Worm (Caenorhabditis elegans) whole organism, mixed stage, embryonic: ENCODE measurements around the gene M163.11.

Experiments used
- M03D4.4 ChIP-seq: sonication (generic microtip); optimal IDR thresholded peaks from 2 replicates; lab custom pipeline; 2017; ENCODE audit warnings: mild to moderate bottlenecking, missing genetic modification characterization, missing compliant biosample characterization
- bed-3 ChIP-seq: fragments of 200-800 bp; sonication (Bioruptor generic); optimal IDR thresholded peaks from 3 replicates; lab custom pipeline; 2018; ENCODE audit warnings: mild to moderate bottlenecking, missing genetic modification characterization, moderate library complexity, missing compliant biosample characterization
- blmp-1 ChIP-seq: fragments of 150-350 bp; optimal IDR thresholded peaks from 2 replicates; lab custom pipeline; 2014; ENCODE audit warnings: missing biosample characterization, missing genetic modification characterization
- ceh-39 ChIP-seq: fragments of 150-350 bp; optimal IDR thresholded peaks from 2 replicates; lab custom pipeline; 2014; ENCODE audit warnings: missing biosample characterization, missing genetic modification characterization
- ceh-83 ChIP-seq: fragments of 200-800 bp; sonication (Bioruptor generic); optimal IDR thresholded peaks from 2 replicates; lab custom pipeline; 2018; ENCODE audit warnings: mild to moderate bottlenecking, missing genetic modification characterization, missing compliant biosample characterization
- ces-1 ChIP-seq: fragments of 150-350 bp; optimal IDR thresholded peaks from 2 replicates; lab custom pipeline; 2014; ENCODE audit warnings: missing biosample characterization, missing genetic modification reagents, missing genetic modification characterization
- cnd-1 ChIP-seq: fragments of 200-800 bp; sonication (Bioruptor generic); optimal IDR thresholded peaks from 2 replicates; lab custom pipeline; 2018; ENCODE audit warnings: mild to moderate bottlenecking, missing genetic modification characterization, missing compliant biosample characterization
- drap-1 ChIP-seq: fragments of 200-800 bp; sonication (Bioruptor generic); optimal IDR thresholded peaks from 3 replicates; lab custom pipeline; 2018; ENCODE audit warnings: mild to moderate bottlenecking, missing genetic modification characterization, missing compliant biosample characterization
- elt-1 ChIP-seq: sonication (generic microtip); optimal IDR thresholded peaks from 2 replicates; lab custom pipeline; 2017; ENCODE audit warnings: missing genetic modification characterization, mild to moderate bottlenecking, missing compliant biosample characterization, antibody characterized with exemption, moderate library complexity, borderline replicate concordance; ENCODE audit not compliant: insufficient read depth
- elt-3 ChIP-seq: fragments of 150-350 bp; optimal IDR thresholded peaks from 2 replicates; lab custom pipeline; 2014; ENCODE audit warnings: missing biosample characterization, missing genetic modification characterization
- flh-1 ChIP-seq: fragments of 200-800 bp; sonication (Bioruptor generic); optimal IDR thresholded peaks from 2 replicates; lab custom pipeline; 2018; ENCODE audit warnings: mild to moderate bottlenecking, missing genetic modification characterization, moderate library complexity, missing compliant biosample characterization
- ham-2 ChIP-seq: fragments of 200-800 bp; sonication (Bioruptor generic); optimal IDR thresholded peaks from 2 replicates; lab custom pipeline; 2018; ENCODE audit warnings: mild to moderate bottlenecking, missing genetic modification characterization, missing compliant biosample characterization
- hlh-1 ChIP-seq: fragments of 150-350 bp; optimal IDR thresholded peaks from 2 replicates; lab custom pipeline; 2014; ENCODE audit warnings: missing biosample characterization, missing genetic modification reagents, missing genetic modification characterization
- lin-13 ChIP-seq: fragments of 150-350 bp; optimal IDR thresholded peaks from 2 replicates; lab custom pipeline; 2014; ENCODE audit warnings: missing biosample characterization, missing genetic modification characterization
- lin-32 ChIP-seq: fragments of 200-800 bp; sonication (Bioruptor generic); optimal IDR thresholded peaks from 2 replicates; lab custom pipeline; 2018; ENCODE audit warnings: mild to moderate bottlenecking, missing genetic modification characterization, missing compliant biosample characterization
- lsy-2 ChIP-seq: fragments of 150-350 bp; optimal IDR thresholded peaks from 2 replicates; lab custom pipeline; 2014; ENCODE audit warnings: missing biosample characterization, missing genetic modification characterization
- mab-5 ChIP-seq: fragments of 150-350 bp; optimal IDR thresholded peaks from 2 replicates; lab custom pipeline; 2014; ENCODE audit warnings: missing biosample characterization, missing genetic modification characterization
- mep-1 ChIP-seq: fragments of 150-350 bp; optimal IDR thresholded peaks from 2 replicates; lab custom pipeline; 2017; ENCODE audit warnings: missing biosample characterization, missing genetic modification reagents, missing genetic modification characterization, inconsistent platforms
- mls-2 ChIP-seq: sonication (generic microtip); optimal IDR thresholded peaks from 2 replicates; lab custom pipeline; 2016; ENCODE audit warnings: mild to moderate bottlenecking, missing genetic modification characterization, moderate library complexity, missing compliant biosample characterization
- nhr-12 ChIP-seq: fragments of 150-350 bp; optimal IDR thresholded peaks from 2 replicates; lab custom pipeline; 2014; ENCODE audit warnings: missing biosample characterization, missing genetic modification characterization
- nhr-2 ChIP-seq: fragments of 150-350 bp; optimal IDR thresholded peaks from 2 replicates; lab custom pipeline; 2014; ENCODE audit warnings: missing biosample characterization, missing genetic modification characterization
- nhr-237 ChIP-seq: fragments of 150-350 bp; optimal IDR thresholded peaks from 2 replicates; lab custom pipeline; 2014; ENCODE audit warnings: missing biosample characterization, missing genetic modification characterization
- nhr-28 ChIP-seq: fragments of 150-350 bp; optimal IDR thresholded peaks from 2 replicates; lab custom pipeline; 2014; ENCODE audit warnings: missing biosample characterization, missing genetic modification characterization
- nhr-76 ChIP-seq: sonication (generic microtip); optimal IDR thresholded peaks from 2 replicates; lab custom pipeline; 2017; ENCODE audit warnings: missing biosample characterization, missing genetic modification characterization
- pha-4 ChIP-seq: fragments of 150-350 bp; optimal IDR thresholded peaks from 2 replicates; lab custom pipeline; 2018; ENCODE audit warnings: missing biosample characterization, missing genetic modification reagents, missing genetic modification characterization
- sem-2 ChIP-seq: fragments of 200-800 bp; sonication (Bioruptor generic); optimal IDR thresholded peaks from 2 replicates; lab custom pipeline; 2018; ENCODE audit warnings: mild to moderate bottlenecking, missing genetic modification characterization, missing compliant biosample characterization
- snpc-4 ChIP-seq: fragments of 150-350 bp; optimal IDR thresholded peaks from 2 replicates; lab custom pipeline; 2014; ENCODE audit warnings: missing biosample characterization, missing genetic modification characterization
- sptf-1 ChIP-seq: sonication (generic microtip); optimal IDR thresholded peaks from 2 replicates; lab custom pipeline; 2017; ENCODE audit warnings: mild to moderate bottlenecking, missing genetic modification characterization, moderate library complexity, missing compliant biosample characterization
- tbx-8 ChIP-seq: fragments of 200-800 bp; sonication (Bioruptor generic); optimal IDR thresholded peaks from 2 replicates; lab custom pipeline; 2018; ENCODE audit warnings: mild to moderate bottlenecking, missing genetic modification characterization, moderate library complexity, missing compliant biosample characterization
- unc-120 ChIP-seq: sonication (generic microtip); optimal IDR thresholded peaks from 2 replicates; lab custom pipeline; 2017; ENCODE audit warnings: missing genetic modification characterization, missing compliant biosample characterization; ENCODE audit not compliant: poor library complexity, severe bottlenecking
- unc-39 ChIP-seq: fragments of 150-350 bp; optimal IDR thresholded peaks from 2 replicates; lab custom pipeline; 2014; ENCODE audit warnings: missing biosample characterization, missing genetic modification characterization
- unc-62 ChIP-seq: fragments of 150-350 bp; optimal IDR thresholded peaks from 2 replicates; lab custom pipeline; 2014; ENCODE audit warnings: missing biosample characterization, missing genetic modification reagents, missing genetic modification characterization
- zip-8 ChIP-seq: fragments of 150-350 bp; optimal IDR thresholded peaks from 2 replicates; lab custom pipeline; 2014; ENCODE audit warnings: missing biosample characterization, missing genetic modification characterization
- ztf-11 ChIP-seq: fragments of 150-350 bp; optimal IDR thresholded peaks from 2 replicates; lab custom pipeline; 2014; ENCODE audit warnings: missing biosample characterization, missing genetic modification characterization

The M163.11 gene

DNA sequence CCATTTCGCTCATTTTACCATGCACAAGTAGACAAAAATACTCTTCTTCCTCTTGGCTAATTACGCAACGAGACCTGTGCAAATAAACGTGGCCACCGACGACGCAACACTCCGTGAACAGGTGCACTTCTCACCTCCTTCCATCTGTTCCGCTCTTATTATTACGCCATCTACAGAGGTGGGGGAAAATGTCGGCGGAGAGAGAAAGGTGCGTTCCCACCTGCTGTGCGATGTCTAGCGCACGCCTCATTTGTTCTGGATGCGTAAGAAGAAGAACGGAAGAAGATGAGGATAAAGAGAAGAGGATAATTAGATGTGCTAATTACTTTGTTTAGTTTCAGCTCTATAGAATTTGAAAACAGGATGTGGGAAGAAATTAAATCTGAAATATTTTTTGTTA, 7.3 kb downstream of the M163.11 start (continued):
- no peak for TF ChIP-seq mab-5 (tag; lab: Kevin White, UChicago)

DNA sequence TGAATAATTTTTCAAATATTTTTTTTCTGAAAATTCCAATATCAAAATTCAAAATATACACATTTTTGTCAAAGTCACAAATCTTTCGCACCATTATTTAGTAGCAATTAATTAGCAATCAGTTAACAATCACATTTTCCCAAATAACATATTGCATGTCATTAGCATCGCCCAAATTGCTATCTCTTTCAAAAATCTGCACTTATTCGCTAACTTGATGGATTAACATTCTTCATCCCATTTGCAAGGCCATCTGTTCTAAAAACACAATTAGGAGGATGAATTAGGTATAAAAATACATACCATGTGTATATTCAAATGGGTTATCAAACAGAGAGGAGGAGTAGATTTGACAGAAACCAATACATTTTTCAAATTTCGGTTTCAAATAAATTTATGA, 8.2 kb downstream of the M163.11 start:
- TF ChIP-seq flh-1 (no peak), ham-2 (GFP tag; lab: Kevin White, UChicago) (no peak), sem-2 (GFP tag; lab: Kevin White, UChicago) (no peak), ztf-11 (no peak), mls-2 (tag; lab: Kevin White, UChicago) (peak; percentile 26), unc-62 (GFP tag; lab: Kevin White, UChicago) (peak; percentile 28), unc-39 (tag; lab: Kevin White, UChicago) (no peak), elt-1 (tag; lab: Kevin White, UChicago) (peak; percentile 40), nhr-237 (tag; lab: Kevin White, UChicago) (no peak), lin-13 (tag; lab: Kevin White, UChicago) (no peak), cnd-1 (peak; percentile 74), mep-1 (tag; lab: Kevin White, UChicago) (no peak), ceh-83 (GFP tag; lab: Kevin White, UChicago) (no peak), ces-1 (GFP tag; lab: Kevin White, UChicago) (peak; percentile 94), elt-3 (tag; lab: Kevin White, UChicago) (no peak), unc-120 (tag; lab: Kevin White, UChicago) (no peak), lsy-2 (no peak), snpc-4 (tag; lab: Kevin White, UChicago) (no peak), blmp-1 (tag; lab: Kevin White, UChicago) (no peak), tbx-8 (no peak), mab-5 (tag; lab: Kevin White, UChicago) (peak; percentile 13), nhr-28 (tag; lab: Kevin White, UChicago) (no peak), zip-8 (tag; lab: Kevin White, UChicago) (no peak)

DNA sequence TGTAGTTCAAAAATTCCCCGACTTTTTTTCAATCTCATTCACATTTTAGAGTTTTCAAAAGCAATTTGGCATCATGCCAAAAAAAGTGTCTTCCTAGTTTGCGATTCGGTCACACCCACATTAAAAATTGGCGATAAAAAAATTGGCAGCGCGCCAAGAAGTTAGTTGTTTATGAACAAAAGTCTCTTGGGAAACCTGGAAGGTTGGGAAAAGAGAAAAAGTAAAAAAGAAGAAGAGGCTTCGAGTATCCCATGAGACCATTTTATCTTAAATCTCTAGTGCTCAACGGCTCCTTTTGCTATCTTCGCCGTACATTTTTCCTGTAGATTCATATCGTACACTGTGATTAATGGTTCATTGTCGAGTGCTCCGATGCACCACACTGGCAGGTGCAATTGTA, 8.7 kb downstream of the M163.11 start:
- TF ChIP-seq ceh-39 (tag; lab: Kevin White, UChicago) (no peak), mls-2 (tag; lab: Kevin White, UChicago) (no peak), flh-1 (no peak), lsy-2 (no peak), nhr-12 (no peak), nhr-76 (no peak), lin-13 (tag; lab: Kevin White, UChicago) (no peak), ceh-83 (GFP tag; lab: Kevin White, UChicago) (no peak), mab-5 (tag; lab: Kevin White, UChicago) (no peak), sptf-1 (no peak), tbx-8 (no peak), cnd-1 (no peak), nhr-28 (tag; lab: Kevin White, UChicago) (no peak), bed-3 (GFP tag; lab: Kevin White, UChicago) (no peak), ham-2 (GFP tag; lab: Kevin White, UChicago) (no peak), nhr-2 (tag; lab: Kevin White, UChicago) (no peak), elt-3 (tag; lab: Kevin White, UChicago) (no peak), blmp-1 (tag; lab: Kevin White, UChicago) (no peak)

DNA sequence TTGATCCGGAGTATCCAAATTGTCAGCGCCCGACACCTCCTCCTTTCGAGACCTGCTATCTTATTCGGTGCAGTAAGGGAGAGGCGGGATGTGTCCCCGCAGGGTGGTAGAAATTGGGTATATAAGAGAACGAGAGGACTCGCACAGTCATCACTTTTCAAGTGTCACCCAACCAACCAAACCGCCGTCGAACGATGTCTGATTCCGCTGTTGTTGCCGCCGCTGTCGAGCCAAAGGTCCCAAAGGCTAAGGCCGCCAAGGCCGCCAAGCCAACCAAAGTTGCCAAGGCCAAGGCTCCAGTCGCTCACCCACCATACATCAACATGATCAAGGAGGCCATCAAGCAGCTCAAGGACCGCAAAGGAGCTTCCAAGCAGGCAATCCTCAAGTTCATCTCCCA, 10.8 kb downstream of the M163.11 start, which contains the start of gene his-24:
Gene his-24 (plus strand): TSS at position 150 of the 400 bp plus-strand sequence.
- no peak for TF ChIP-seq bed-3 (GFP tag; lab: Kevin White, UChicago)
- peak; percentile 37 for TF ChIP-seq ces-1 (GFP tag; lab: Kevin White, UChicago)
- peak; percentile 38 for TF ChIP-seq sptf-1
- no peak for TF ChIP-seq blmp-1 (tag; lab: Kevin White, UChicago)
- no peak for TF ChIP-seq nhr-2 (tag; lab: Kevin White, UChicago)
- TF ChIP-seq hlh-1 (tag; lab: Kevin White, UChicago): peak; percentile 35
- peak; percentile 25 for TF ChIP-seq drap-1 (GFP tag; lab: Kevin White, UChicago)
- peak; percentile 47 for TF ChIP-seq mls-2 (tag; lab: Kevin White, UChicago)
- peak; percentile 6 for TF ChIP-seq zip-8 (tag; lab: Kevin White, UChicago)
- peak; percentile 66 for TF ChIP-seq pha-4 (tag; lab: Kevin White, UChicago)
- TF ChIP-seq M03D4.4 (tag; lab: Kevin White, UChicago): peak; percentile 36
- no peak for TF ChIP-seq unc-39 (tag; lab: Kevin White, UChicago)
- peak; percentile 64 for TF ChIP-seq ztf-11
- TF ChIP-seq ceh-39 (tag; lab: Kevin White, UChicago): peak; percentile 61
- TF ChIP-seq elt-3 (tag; lab: Kevin White, UChicago): no peak
- TF ChIP-seq ceh-83 (GFP tag; lab: Kevin White, UChicago): peak; percentile 51
- no peak for TF ChIP-seq snpc-4 (tag; lab: Kevin White, UChicago)
- TF ChIP-seq lin-13 (tag; lab: Kevin White, UChicago): peak; percentile 75
- TF ChIP-seq lsy-2: peak; percentile 44
- peak; percentile 5 for TF ChIP-seq lin-32 (GFP tag; lab: Kevin White, UChicago)
- TF ChIP-seq unc-120 (tag; lab: Kevin White, UChicago): peak; percentile 26
- peak; percentile 29 for TF ChIP-seq unc-62 (GFP tag; lab: Kevin White, UChicago)
- peak; percentile 87 for TF ChIP-seq mep-1 (tag; lab: Kevin White, UChicago)
- TF ChIP-seq cnd-1: peak; percentile 59
- TF ChIP-seq nhr-76: no peak
- TF ChIP-seq, all 35 proteins: peak for 18
